Worm (Caenorhabditis elegans): Measurements from ENCODE around the gene F16F9.1.

- TF ChIP-seq lsy-2 (tag; optimal IDR thresholded peaks at IDR 0.05) (no peak), mab-5 (tag; optimal IDR thresholded peaks at IDR 0.05) (no peak), elt-1 (tag; optimal IDR thresholded peaks at IDR 0.05; ENCODE audit: borderline replicate concordance, insufficient read depth) (no peak), snpc-4 (tag; optimal IDR thresholded peaks at IDR 0.05) (no peak), sptf-1 (tag; optimal IDR thresholded peaks at IDR 0.05) (no peak), nhr-12 (tag; optimal IDR thresholded peaks at IDR 0.05) (no peak), nhr-76 (tag; optimal IDR thresholded peaks at IDR 0.05) (no peak), lin-13 (tag; optimal IDR thresholded peaks at IDR 0.05) (no peak), nhr-28 (tag; optimal IDR thresholded peaks at IDR 0.05) (no peak), pha-4 (tag; optimal IDR thresholded peaks at IDR 0.05) (no peak), bed-3 (GFP tag; optimal IDR thresholded peaks at IDR 0.05) (no peak), nhr-237 (tag; optimal IDR thresholded peaks at IDR 0.05) (no peak), zip-8 (tag; optimal IDR thresholded peaks at IDR 0.05) (no peak)
Measured at ce11 chrX:8421594-8421993, 24.6 kb upstream of the F16F9.1 start.
